Worm (Caenorhabditis elegans) whole organism, L1 larva: Measurements from ENCODE around the gene F21F8.5.
A peak's percentile ranks its signal among the peaks of the same experiment; 100 is the strongest.

Experiments used
- aha-1 ChIP-seq: fragments of 150-350 bp; optimal IDR thresholded peaks from 2 replicates; lab custom pipeline; 2014; ENCODE audit warnings: missing biosample characterization, missing genetic modification characterization
- aly-2 ChIP-seq: fragments of 150-350 bp; optimal IDR thresholded peaks from 2 replicates; lab custom pipeline; 2014; ENCODE audit warnings: missing biosample characterization, missing genetic modification characterization
- blmp-1 ChIP-seq: fragments of 150-350 bp; optimal IDR thresholded peaks from 2 replicates; lab custom pipeline; 2014; ENCODE audit warnings: missing biosample characterization, missing genetic modification characterization
- efl-1 ChIP-seq, 4 experiments: fragments of 150-350 bp; optimal IDR thresholded peaks in 3 of 4; peaks in 1 of 4; 1 replicate in 1 of 4; 2 replicates in 3 of 4; lab custom pipeline; 2014; ENCODE audit warnings: missing biosample characterization in 2 of 4, missing genetic modification characterization in 2 of 4, missing genetic modification reagents in 2 of 4
- egl-27 ChIP-seq, 2 experiments: fragments of 150-350 bp in 1 of 2; sonication (generic microtip); optimal IDR thresholded peaks; 3 replicates each; lab custom pipeline; 2017 to 2018; ENCODE audit warnings: missing biosample characterization in 2 of 2, missing genetic modification characterization in 2 of 2, missing genetic modification reagents in 2 of 2
- elt-2 ChIP-seq: sonication (generic microtip); optimal IDR thresholded peaks from 2 replicates; lab custom pipeline; 2016; ENCODE audit warnings: missing genetic modification characterization, mild to moderate bottlenecking, inconsistent platforms, missing compliant biosample characterization, missing genetic modification reagents
- fkh-8 ChIP-seq: sonication (generic microtip); optimal IDR thresholded peaks from 2 replicates; lab custom pipeline; 2016; ENCODE audit warnings: mild to moderate bottlenecking, missing genetic modification characterization, missing compliant biosample characterization
- lsy-2 ChIP-seq, 2 experiments: fragments of 150-350 bp; optimal IDR thresholded peaks; 2 replicates each; lab custom pipeline; 2014; ENCODE audit warnings: missing biosample characterization in 2 of 2, missing genetic modification characterization in 2 of 2
- nhr-11 ChIP-seq: fragments of 150-350 bp; optimal IDR thresholded peaks from 2 replicates; lab custom pipeline; 2014; ENCODE audit warnings: missing biosample characterization, missing genetic modification characterization
- sptf-1 ChIP-seq: fragments of 150-350 bp; optimal IDR thresholded peaks from 2 replicates; lab custom pipeline; 2014; ENCODE audit warnings: missing biosample characterization, missing genetic modification characterization
- swsn-7 ChIP-seq: sonication (generic microtip); optimal IDR thresholded peaks from 2 replicates; lab custom pipeline; 2016; ENCODE audit warnings: missing genetic modification characterization, missing compliant biosample characterization
- tbx-2 ChIP-seq: sonication (generic microtip); optimal IDR thresholded peaks from 2 replicates; lab custom pipeline; 2016; ENCODE audit warnings: missing genetic modification characterization, missing compliant biosample characterization
- xbp-1 ChIP-seq: sonication (generic microtip); optimal IDR thresholded peaks from 2 replicates; lab custom pipeline; 2016; ENCODE audit warnings: missing genetic modification characterization, missing compliant biosample characterization

- TF ChIP-seq blmp-1 (peak; percentile 13), aha-1 (tag; lab: Kevin White, UChicago) (no peak), tbx-2 (tag; lab: Kevin White, UChicago) (no peak), aly-2 (tag; lab: Kevin White, UChicago) (no peak), egl-27 (tag; optimal IDR thresholded peaks at IDR 0.05; lab: Kevin White, UChicago) (no peak), elt-2 (tag; lab: Kevin White, UChicago) (no peak), sptf-1 (tag; lab: Kevin White, UChicago) (no peak), swsn-7 (peak; percentile 15), nhr-11 (tag; lab: Kevin White, UChicago) (no peak), efl-1 (optimal IDR thresholded peaks at IDR 0.05; lab: Kevin White, UChicago) (peak; percentile 37 to 71), efl-1 (GFP tag; optimal IDR thresholded peaks at IDR 0.05 in 1 of 2; lab: Kevin White, UChicago) (peak; percentile 83 to 97), xbp-1 (no peak), fkh-8 (tag; lab: Kevin White, UChicago) (no peak), lsy-2 (tag; optimal IDR thresholded peaks at IDR 0.05; lab: Kevin White, UChicago) (peak in 1 of 2 experiments; percentile 52)
These were observed 45.0 kb downstream of the F21F8.5 start, which contains the start of the genes cogc-6 and air-1 for ce11 chrV:8221083-8221538.
